Worm (Caenorhabditis elegans): Measurements from ENCODE around the gene ndab-2.

DNA sequence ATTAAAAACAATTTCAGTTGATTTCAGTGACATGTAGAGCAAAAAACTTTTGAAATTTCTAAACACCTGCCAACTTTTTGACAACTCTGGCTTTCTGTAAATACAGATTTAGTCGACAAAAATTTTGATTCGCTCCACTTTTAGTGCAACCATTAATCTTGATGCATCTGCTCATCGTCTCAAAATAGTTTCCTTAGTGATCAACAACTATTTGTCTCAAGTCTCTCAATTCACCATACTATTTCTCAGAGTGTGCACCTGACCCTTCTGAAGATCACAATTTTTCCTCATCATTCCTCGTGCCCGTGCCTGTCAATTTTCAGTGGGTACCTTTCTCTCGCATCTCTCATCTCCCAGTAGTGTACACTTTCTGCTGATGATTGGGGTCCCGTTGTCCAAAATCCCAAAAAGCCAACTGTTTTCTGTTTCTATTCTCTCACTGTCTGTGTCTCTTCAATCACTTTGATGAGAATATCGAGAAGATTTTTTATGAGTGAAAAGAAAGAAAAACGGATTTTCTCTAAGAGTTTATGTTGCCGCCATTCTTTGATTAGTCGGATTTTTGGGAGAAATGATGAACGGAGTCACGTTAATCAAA, 36.5 kb downstream of the ndab-2 start:
- TF ChIP-seq ceh-36 (tag; optimal IDR thresholded peaks at IDR 0.05) (no peak), sea-1 (GFP tag; conservative IDR thresholded peaks at IDR 0.05) (no peak), F13C5.2 (tag; optimal IDR thresholded peaks at IDR 0.05) (no peak), ama-1 (optimal IDR thresholded peaks at IDR 0.05) (no peak), flt-1 (GFP tag; IDR thresholded peaks at IDR 0.05) (no peak), ets-7 (tag; optimal IDR thresholded peaks at IDR 0.05) (no peak), hnd-1 (tag; optimal IDR thresholded peaks at IDR 0.05) (no peak), hmbx-1 (tag; optimal IDR thresholded peaks at IDR 0.05) (no peak)

Measured in whole organism, early embryonic.